Fruit fly (Drosophila melanogaster) whole organism, embryonic: ENCODE results near the gene CG46463.

Experiments
- Abd-B ChIP-seq: fragments of 200-800 bp; sonication (Bioruptor generic); optimal IDR thresholded peaks from 2 replicates; lab custom pipeline; 2018; ENCODE audit warnings: missing biosample characterization, mild to moderate bottlenecking, missing genetic modification characterization, moderate library complexity
- BtbVII ChIP-seq: fragments of 200-800 bp; sonication (Bioruptor generic); optimal IDR thresholded peaks from 3 replicates; lab custom pipeline; 2017; ENCODE audit warnings: missing biosample characterization, mild to moderate bottlenecking, missing genetic modification characterization
- CG11696 ChIP-seq: fragments of 200-800 bp; sonication (Bioruptor generic); IDR thresholded peaks from 2 replicates; pipeline ENCODE4 v1.3.6; 2022; ENCODE audit warnings: missing biosample characterization, missing genetic modification characterization
- CG11723 ChIP-seq: fragments of 200-800 bp; sonication (Bioruptor generic); optimal IDR thresholded peaks from 2 replicates; lab custom pipeline; 2017; ENCODE audit warnings: missing biosample characterization, mild to moderate bottlenecking, missing genetic modification characterization
- CG12236 ChIP-seq: fragments of 200-800 bp; sonication (Bioruptor generic); optimal IDR thresholded peaks from 2 replicates; lab custom pipeline; 2016; ENCODE audit warnings: missing biosample characterization, missing genetic modification characterization
- CG13894 ChIP-seq: fragments of 200-800 bp; sonication (Bioruptor generic); optimal IDR thresholded peaks from 3 replicates; lab custom pipeline; 2018; ENCODE audit warnings: missing biosample characterization, mild to moderate bottlenecking, missing genetic modification characterization, moderate library complexity
- CG15479 ChIP-seq: fragments of 200-800 bp; sonication (Bioruptor generic); optimal IDR thresholded peaks from 3 replicates; lab custom pipeline; 2019; ENCODE audit warnings: missing biosample characterization, mild to moderate bottlenecking, missing genetic modification characterization, moderate library complexity
- CG18476 ChIP-seq: fragments of 200-800 bp; sonication (Bioruptor generic); optimal IDR thresholded peaks from 2 replicates; lab custom pipeline; 2016; ENCODE audit warnings: missing biosample characterization, mild to moderate bottlenecking, missing genetic modification characterization
- CG2116 ChIP-seq: fragments of 200-800 bp; sonication (Bioruptor generic); optimal IDR thresholded peaks from 3 replicates; lab custom pipeline; 2018; ENCODE audit warnings: missing biosample characterization, mild to moderate bottlenecking, missing genetic modification characterization
- CG2120 ChIP-seq: fragments of 200-800 bp; sonication (Bioruptor generic); optimal IDR thresholded peaks from 3 replicates; lab custom pipeline; 2016; ENCODE audit warnings: missing biosample characterization, missing genetic modification characterization
- CG2889 ChIP-seq: fragments of 200-800 bp; sonication (Bioruptor generic); IDR thresholded peaks from 3 replicates; pipeline ENCODE4 v1.3.6; 2022; ENCODE audit warnings: missing biosample characterization, missing genetic modification characterization
- CG31388 ChIP-seq: fragments of 200-800 bp; sonication (Bioruptor generic); optimal IDR thresholded peaks from 2 replicates; lab custom pipeline; 2016; ENCODE audit warnings: missing biosample characterization, missing genetic modification characterization
- CG31441 ChIP-seq: fragments of 200-800 bp; sonication (Bioruptor generic); IDR thresholded peaks from 2 replicates; pipeline ENCODE4 v1.3.6; 2022; ENCODE audit warnings: missing biosample characterization, missing genetic modification characterization
- CG4707 ChIP-seq: fragments of 200-800 bp; sonication (Bioruptor generic); optimal IDR thresholded peaks from 2 replicates; lab custom pipeline; 2018; ENCODE audit warnings: missing biosample characterization, mild to moderate bottlenecking, missing genetic modification characterization, moderate library complexity
- CG7556 ChIP-seq: fragments of 200-800 bp; sonication (Bioruptor generic); optimal IDR thresholded peaks from 2 replicates; lab custom pipeline; 2017; ENCODE audit warnings: missing biosample characterization, mild to moderate bottlenecking, missing genetic modification characterization
- CG8089 ChIP-seq: fragments of 200-800 bp; sonication (Bioruptor generic); optimal IDR thresholded peaks from 3 replicates; lab custom pipeline; 2016; ENCODE audit warnings: missing biosample characterization, missing genetic modification characterization
- CG8359 ChIP-seq: fragments of 200-800 bp; sonication (Bioruptor generic); optimal IDR thresholded peaks from 2 replicates; lab custom pipeline; 2017; ENCODE audit warnings: missing biosample characterization, mild to moderate bottlenecking, missing genetic modification characterization, borderline replicate concordance
- CoRest ChIP-seq: fragments of 200-800 bp; sonication (Bioruptor generic); optimal IDR thresholded peaks from 3 replicates; lab custom pipeline; 2018; ENCODE audit warnings: missing biosample characterization, mild to moderate bottlenecking, missing genetic modification characterization, moderate library complexity
- Dek ChIP-seq: fragments of 200-800 bp; sonication (Bioruptor generic); optimal IDR thresholded peaks from 3 replicates; lab custom pipeline; 2019; ENCODE audit warnings: missing biosample characterization, mild to moderate bottlenecking, missing genetic modification characterization, moderate library complexity
- Doc2 ChIP-seq: fragments of 200-800 bp; sonication (Bioruptor generic); IDR thresholded peaks from 2 replicates; pipeline ENCODE4 v1.3.6; 2022; ENCODE audit warnings: missing biosample characterization, missing genetic modification characterization
- Eip74EF ChIP-seq, 2 experiments: fragments of 200-800 bp in 1 of 2; fragments of >200 bp in 1 of 2; sonication (Bioruptor generic) in 1 of 2; optimal IDR thresholded peaks; 2 replicates each; lab custom pipeline; 2017 to 2019; ENCODE audit warnings: missing biosample characterization in 2 of 2, missing genetic modification characterization in 2 of 2, mild to moderate bottlenecking in 1 of 2, moderate library complexity in 1 of 2
- Hand ChIP-seq: fragments of 200-800 bp; sonication (Bioruptor generic); optimal IDR thresholded peaks from 2 replicates; lab custom pipeline; 2017; ENCODE audit warnings: mild to moderate bottlenecking, missing biosample characterization, missing genetic modification reagents, missing genetic modification characterization
- Hr3 ChIP-seq: fragments of 200-800 bp; sonication (Bioruptor generic); optimal IDR thresholded peaks from 3 replicates; lab custom pipeline; 2016; ENCODE audit warnings: missing biosample characterization, missing genetic modification characterization
- Hsf ChIP-seq: fragments of 200-800 bp; sonication (Bioruptor generic); optimal IDR thresholded peaks from 3 replicates; lab custom pipeline; 2016; ENCODE audit warnings: missing biosample characterization, missing genetic modification characterization
- MBD-R2 ChIP-seq: fragments of 200-800 bp; sonication (Bioruptor generic); IDR thresholded peaks from 2 replicates; pipeline ENCODE4 v1.3.6; 2022; ENCODE audit warnings: missing biosample characterization, missing genetic modification characterization
- Max ChIP-seq: fragments of 200-800 bp; sonication (Bioruptor generic); optimal IDR thresholded peaks from 2 replicates; lab custom pipeline; 2016; ENCODE audit warnings: missing biosample characterization, mild to moderate bottlenecking, missing genetic modification characterization
- Med ChIP-seq: fragments of 200-800 bp; sonication (Bioruptor generic); peaks from one replicate; lab custom pipeline; 2016; ENCODE audit warnings: missing biosample characterization, missing genetic modification characterization, mild to moderate bottlenecking, inconsistent platforms, moderate library complexity
- NFAT ChIP-seq: fragments of 200-800 bp; sonication (Bioruptor generic); IDR thresholded peaks from 2 replicates; pipeline ENCODE4 v1.3.6; 2022; ENCODE audit warnings: missing biosample characterization, missing genetic modification characterization
- Sox102F ChIP-seq: fragments of 200-800 bp; sonication (Bioruptor generic); optimal IDR thresholded peaks from 2 replicates; lab custom pipeline; 2018; ENCODE audit warnings: missing biosample characterization, mild to moderate bottlenecking, missing genetic modification characterization, moderate library complexity
- Sry-β ChIP-seq: fragments of 200-800 bp; sonication (Bioruptor generic); optimal IDR thresholded peaks from 2 replicates; lab custom pipeline; 2018; ENCODE audit warnings: missing biosample characterization, mild to moderate bottlenecking, missing genetic modification characterization, moderate library complexity
- Vsx1 ChIP-seq: fragments of 200-800 bp; sonication (Bioruptor generic); optimal IDR thresholded peaks from 2 replicates; lab custom pipeline; 2017; ENCODE audit warnings: missing biosample characterization, mild to moderate bottlenecking, missing genetic modification characterization, missing genetic modification reagents
- ci ChIP-seq: fragments of 200-800 bp; sonication (Bioruptor generic); IDR thresholded peaks from 3 replicates; pipeline ENCODE4 v1.3.6; 2022; ENCODE audit warnings: missing biosample characterization, missing genetic modification characterization
- dan ChIP-seq: fragments of 200-800 bp; sonication (Bioruptor generic); IDR thresholded peaks from 2 replicates; pipeline ENCODE4 v1.3.6; 2022; ENCODE audit warnings: missing biosample characterization, missing genetic modification characterization
- gem ChIP-seq: fragments of 200-800 bp; sonication (Bioruptor generic); optimal IDR thresholded peaks from 2 replicates; lab custom pipeline; 2019; ENCODE audit warnings: missing biosample characterization, mild to moderate bottlenecking, missing genetic modification characterization, moderate library complexity
- kni ChIP-seq: fragments of 200-800 bp; sonication (Bioruptor generic); optimal IDR thresholded peaks from 3 replicates; lab custom pipeline; 2017; ENCODE audit warnings: mild to moderate bottlenecking, missing biosample characterization, missing genetic modification reagents, missing genetic modification characterization
- lola ChIP-seq, 3 experiments: fragments of >200 bp in 2 of 3; fragments of 200-800 bp in 1 of 3; sonication (Bioruptor generic) in 1 of 3; optimal IDR thresholded peaks; 2 replicates each; lab custom pipeline; 2017 to 2019; ENCODE audit warnings: missing biosample characterization in 3 of 3, missing genetic modification characterization in 3 of 3, mild to moderate bottlenecking in 1 of 3, moderate library complexity in 1 of 3
- maf-S ChIP-seq: fragments of 200-800 bp; sonication (Bioruptor generic); optimal IDR thresholded peaks from 2 replicates; lab custom pipeline; 2016; ENCODE audit warnings: missing biosample characterization, missing genetic modification characterization
- mld ChIP-seq: fragments of 200-800 bp; sonication (Bioruptor generic); IDR thresholded peaks from 3 replicates; pipeline ENCODE4 v1.3.6; 2022; ENCODE audit warnings: missing biosample characterization, missing genetic modification characterization; ENCODE audit not compliant: partially characterized antibody
- nerfin-1 ChIP-seq: fragments of 200-800 bp; sonication (Bioruptor generic); optimal IDR thresholded peaks from 3 replicates; lab custom pipeline; 2019; ENCODE audit warnings: missing biosample characterization, mild to moderate bottlenecking, missing genetic modification characterization, moderate library complexity
- otp ChIP-seq: fragments of 200-800 bp; sonication (Bioruptor generic); IDR thresholded peaks from 3 replicates; pipeline ENCODE4, ENCODE4 v1.3.6; 2022; ENCODE audit warnings: missing biosample characterization, missing genetic modification characterization
- pan ChIP-seq, 4 experiments: fragments of >200 bp in 3 of 4; fragments of 200-800 bp in 1 of 4; sonication (Bioruptor generic) in 1 of 4; optimal IDR thresholded peaks in 3 of 4; IDR thresholded peaks in 1 of 4; 2 replicates each; pipeline versions ENCODE4 v1.3.6 to Lab custom; 2017 to 2022; ENCODE audit warnings: missing biosample characterization in 2 of 4, missing genetic modification characterization in 2 of 4, mixed read lengths in 1 of 4
- pum ChIP-seq: fragments of 200-800 bp; sonication (Bioruptor generic); optimal IDR thresholded peaks from 2 replicates; lab custom pipeline; 2016; ENCODE audit warnings: missing biosample characterization, missing genetic modification characterization
- sim ChIP-seq: fragments of 200-800 bp; sonication (Bioruptor generic); IDR thresholded peaks from 2 replicates; pipeline ENCODE4 v1.3.6; 2022; ENCODE audit warnings: missing biosample characterization, missing genetic modification characterization
- sima ChIP-seq: fragments of 200-800 bp; sonication (Bioruptor generic); optimal IDR thresholded peaks from 2 replicates; lab custom pipeline; 2016; ENCODE audit warnings: missing biosample characterization, missing genetic modification characterization
- sna ChIP-seq: fragments of 200-800 bp; sonication (Bioruptor generic); IDR thresholded peaks from 2 replicates; pipeline ENCODE4 v1.3.6; 2022; ENCODE audit warnings: missing biosample characterization, missing genetic modification characterization; ENCODE audit not compliant: partially characterized antibody
- so ChIP-seq: fragments of 200-800 bp; sonication (Bioruptor generic); IDR thresholded peaks from 3 replicates; pipeline ENCODE4 v1.3.6; 2022; ENCODE audit warnings: missing biosample characterization, missing genetic modification characterization
- tll ChIP-seq, 2 experiments: fragments of 200-800 bp in 1 of 2; fragments of >200 bp in 1 of 2; sonication (Bioruptor generic) in 1 of 2; optimal IDR thresholded peaks; 2 replicates each; lab custom pipeline; 2017 to 2019; ENCODE audit warnings: missing biosample characterization in 2 of 2, missing genetic modification characterization in 2 of 2, mild to moderate bottlenecking in 1 of 2, moderate library complexity in 1 of 2
- vnd ChIP-seq: fragments of 200-800 bp; sonication (Bioruptor generic); IDR thresholded peaks from 3 replicates; pipeline ENCODE4 v1.3.6; 2022; ENCODE audit warnings: missing biosample characterization, missing genetic modification characterization; ENCODE audit not compliant: partially characterized antibody
- z ChIP-seq: fragments of 200-800 bp; sonication (Bioruptor generic); IDR thresholded peaks from 3 replicates; pipeline ENCODE4 v1.3.6; 2022; ENCODE audit warnings: missing biosample characterization, missing genetic modification characterization

CG46463 gene

DNA sequence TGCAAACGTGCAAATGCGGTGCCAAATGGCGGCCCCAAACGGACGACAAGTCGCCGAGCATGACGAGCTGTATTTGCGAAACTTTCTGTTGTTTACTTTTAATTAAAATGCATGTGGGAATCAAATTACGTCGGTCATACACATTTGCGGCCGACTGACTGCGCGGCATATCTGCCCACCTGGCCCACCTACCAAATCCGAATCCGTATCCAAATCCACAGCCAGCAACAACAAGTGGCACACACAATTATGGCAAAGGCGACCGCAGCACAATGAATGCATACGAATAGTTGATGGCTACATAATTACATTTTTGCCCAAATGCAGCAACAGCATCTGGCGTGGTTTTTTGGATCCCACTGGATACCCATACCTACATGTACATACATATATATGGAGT, 9.3 kb upstream of the CG46463 start (continued):
- TF ChIP-seq Eip74EF (GFP tag; optimal IDR thresholded peaks at IDR 0.05; lab: Kevin White, UChicago), result no peak
- no peak for TF ChIP-seq CG2889
- no peak for TF ChIP-seq pan (optimal IDR thresholded peaks at IDR 0.05; lab: Kevin White, UChicago)
- no peak for TF ChIP-seq pan (GFP tag; optimal IDR thresholded peaks at IDR 0.05 in 1 of 2, IDR thresholded peaks at IDR 0.05 in 1 of 2)
- no peak for TF ChIP-seq dan (GFP tag; lab: Robert Waterston, UW)
- TF ChIP-seq Med (GFP tag; lab: Kevin White, UChicago), result peak; percentile 62
- no peak for TF ChIP-seq CG8089 (GFP tag; lab: Kevin White, UChicago)
- TF ChIP-seq z (GFP tag; lab: Robert Waterston, UW), result no peak
- TF ChIP-seq sim (GFP tag; lab: Robert Waterston, UW), result no peak
- TF ChIP-seq Sox102F, result no peak
- TF ChIP-seq CG31441, result no peak
- no peak for TF ChIP-seq kni (GFP tag; lab: Kevin White, UChicago)
- TF ChIP-seq CoRest, result no peak
- no peak for TF ChIP-seq sna (GFP tag; lab: Robert Waterston, UW)
- no peak for TF ChIP-seq CG18476 (GFP tag; lab: Kevin White, UChicago)
- no peak for TF ChIP-seq CG13894 (tag; lab: Kevin White, UChicago)
- TF ChIP-seq sima (GFP tag; lab: Kevin White, UChicago), result no peak
- no peak for TF ChIP-seq vnd (GFP tag; lab: Robert Waterston, UW)
- TF ChIP-seq CG11696 (GFP tag; lab: Robert Waterston, UW), result no peak
- TF ChIP-seq nerfin-1 (tag; lab: Kevin White, UChicago), result no peak
- TF ChIP-seq MBD-R2 (GFP tag; lab: Robert Waterston, UW), result 0 out of 2 replicates have a peak, but pooled peaks have one; percentile 19
- TF ChIP-seq gem, result no peak
- TF ChIP-seq Hsf (GFP tag; lab: Kevin White, UChicago), result no peak
- TF ChIP-seq CG12236 (GFP tag; lab: Kevin White, UChicago), result no peak

DNA sequence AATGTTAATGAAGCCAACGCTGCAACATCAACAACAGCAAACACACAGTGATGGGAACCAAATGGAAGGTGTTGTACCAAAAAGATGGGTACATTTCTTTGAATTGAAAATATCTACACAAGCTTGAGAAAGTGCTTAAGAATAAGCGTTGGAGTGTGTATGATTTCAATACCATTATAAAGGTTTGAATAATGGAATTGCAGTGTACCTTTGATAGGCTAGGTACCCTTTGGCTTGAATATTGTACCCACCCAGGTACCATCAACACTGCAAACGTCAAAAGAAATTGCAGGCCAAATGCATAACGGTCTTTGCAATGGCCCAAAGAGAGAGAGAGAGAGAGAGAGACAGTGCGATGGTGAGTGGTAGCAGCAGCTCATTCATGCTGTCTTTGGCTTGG, 8.4 kb upstream of the CG46463 start:
- TF ChIP-seq kni (GFP tag; lab: Kevin White, UChicago), result no peak
- TF ChIP-seq Vsx1 (GFP tag; lab: Kevin White, UChicago), result no peak
- TF ChIP-seq Hr3, result no peak
- TF ChIP-seq CG31388 (GFP tag; lab: Kevin White, UChicago), result no peak
- no peak for TF ChIP-seq pum (GFP tag; lab: Kevin White, UChicago)
- no peak for TF ChIP-seq Abd-B (GFP tag; lab: Kevin White, UChicago)
- no peak for TF ChIP-seq otp (GFP tag; lab: Robert Waterston, UW)
- TF ChIP-seq so (GFP tag; lab: Robert Waterston, UW), result no peak
- TF ChIP-seq lola (GFP tag; optimal IDR thresholded peaks at IDR 0.05; lab: Kevin White, UChicago), result no peak
- no peak for TF ChIP-seq Dek
- TF ChIP-seq CG11723, result no peak
- TF ChIP-seq ci, result 0 out of 3 replicates have a peak, but pooled peaks have one; percentile 35
- no peak for TF ChIP-seq CG7556
- no peak for TF ChIP-seq maf-S (GFP tag; lab: Kevin White, UChicago)
- TF ChIP-seq CG8359 (GFP tag; lab: Kevin White, UChicago), result no peak
- no peak for TF ChIP-seq mld (GFP tag; lab: Robert Waterston, UW)
- peak; percentile 11 to 26 for TF ChIP-seq tll (GFP tag; optimal IDR thresholded peaks at IDR 0.05; lab: Kevin White, UChicago)
- no peak for TF ChIP-seq Max (GFP tag; lab: Kevin White, UChicago)
- no peak for TF ChIP-seq CG2116 (GFP tag; lab: Kevin White, UChicago)
- no peak for TF ChIP-seq BtbVII (GFP tag; lab: Kevin White, UChicago)
- TF ChIP-seq CG4707, result no peak
- no peak for TF ChIP-seq NFAT (GFP tag; lab: Robert Waterston, UW)
- TF ChIP-seq Sry-β (GFP tag; lab: Kevin White, UChicago), result peak; percentile 9
- TF ChIP-seq CG15479, result peak; percentile 25
- TF ChIP-seq Hand (GFP tag; lab: Kevin White, UChicago), result no peak
- no peak for TF ChIP-seq Doc2
- TF ChIP-seq CG2120, result no peak
